Fruit fly (Drosophila melanogaster): ENCODE results near the gene rst.

rst gene

dm6 chrX:3022464-3022863 is 48.8 kb upstream of the rst start (continued):
- peak; percentile 51 for TF ChIP-seq CG1602 (GFP tag; optimal IDR thresholded peaks at IDR 0.05)
- peak; percentile 66 for TF ChIP-seq lab (GFP tag; optimal IDR thresholded peaks at IDR 0.05)
- TF ChIP-seq pros (GFP tag; optimal IDR thresholded peaks at IDR 0.05), result peak; percentile 15
- TF ChIP-seq CG3281 (GFP tag; optimal IDR thresholded peaks at IDR 0.05), result peak; percentile 18
- TF ChIP-seq CG14860 (GFP tag; IDR thresholded peaks at IDR 0.05; ENCODE audit: partially characterized antibody), result no peak
- no peak for TF ChIP-seq ac (GFP tag; optimal IDR thresholded peaks at IDR 0.05)
- TF ChIP-seq kay (GFP tag; optimal IDR thresholded peaks at IDR 0.05), result peak; percentile 20
- TF ChIP-seq dan (GFP tag; IDR thresholded peaks at IDR 0.05), result no peak
- peak; percentile 58 for TF ChIP-seq CG30431 (GFP tag; optimal IDR thresholded peaks at IDR 0.05)
- peak; percentile 80 for TF ChIP-seq zfh1 (GFP tag; IDR thresholded peaks at IDR 0.05)
- TF ChIP-seq Fer3 (tag; optimal IDR thresholded peaks at IDR 0.05), result peak; percentile 48
- TF ChIP-seq Hand (GFP tag; optimal IDR thresholded peaks at IDR 0.05), result peak; percentile 19
- TF ChIP-seq oc (tag; optimal IDR thresholded peaks at IDR 0.05), result peak; percentile 51
- no peak for TF ChIP-seq vnd (GFP tag; IDR thresholded peaks at IDR 0.05; ENCODE audit: partially characterized antibody)
- TF ChIP-seq tup (GFP tag; optimal IDR thresholded peaks at IDR 0.05), result peak; percentile 34
- peak; percentile 16 for TF ChIP-seq stwl (tag; optimal IDR thresholded peaks at IDR 0.05)
- TF ChIP-seq CG10565 (GFP tag; optimal IDR thresholded peaks at IDR 0.05), result no peak
- peak; percentile 45; the same call in 1 of the 2 replicates for TF ChIP-seq CG10366 (GFP tag; IDR thresholded peaks at IDR 0.05)
- peak; percentile 79 for TF ChIP-seq CG11504 (tag; optimal IDR thresholded peaks at IDR 0.05)
- TF ChIP-seq fd102C (GFP tag; optimal IDR thresholded peaks at IDR 0.05), result no peak
- TF ChIP-seq CG3065 (GFP tag; optimal IDR thresholded peaks at IDR 0.05), result no peak
- peak; percentile 49; the same call in 1 of the 2 replicates for TF ChIP-seq CG4730 (GFP tag; IDR thresholded peaks at IDR 0.05)
- no peak for TF ChIP-seq sc (optimal IDR thresholded peaks at IDR 0.05)
- peak; percentile 41 for TF ChIP-seq sc (GFP tag; optimal IDR thresholded peaks at IDR 0.05)
- no peak for TF ChIP-seq Hr39 (optimal IDR thresholded peaks at IDR 0.05)
- peak; percentile 62 for TF ChIP-seq CG4404 (GFP tag; IDR thresholded peaks at IDR 0.05)
- peak; percentile 61 for TF ChIP-seq Asciz (GFP tag; optimal IDR thresholded peaks at IDR 0.05)
- TF ChIP-seq CG7786 (GFP tag; optimal IDR thresholded peaks at IDR 0.05), result peak; percentile 43
- peak; percentile 62 for TF ChIP-seq CG32767 (GFP tag; IDR thresholded peaks at IDR 0.05)
- TF ChIP-seq Hr78 (GFP tag; optimal IDR thresholded peaks at IDR 0.05), result peak in 1 of 2 experiments; percentile 88
- peak; percentile 67 for TF ChIP-seq CG14014 (GFP tag; IDR thresholded peaks at IDR 0.05)
- peak; percentile 32 for TF ChIP-seq Hsf (GFP tag; optimal IDR thresholded peaks at IDR 0.05)
- peak; percentile 58 for TF ChIP-seq Six4 (GFP tag; optimal IDR thresholded peaks at IDR 0.05)
- no peak for TF ChIP-seq Dek (tag; optimal IDR thresholded peaks at IDR 0.05)
- peak; percentile 60 for TF ChIP-seq Atf-2 (GFP tag; optimal IDR thresholded peaks at IDR 0.05)
- peak; percentile 84 for TF ChIP-seq ci (GFP tag; IDR thresholded peaks at IDR 0.05)
- TF ChIP-seq CG18262 (tag; optimal IDR thresholded peaks at IDR 0.05), result peak; percentile 76
- no peak for TF ChIP-seq Sin3A (optimal IDR thresholded peaks at IDR 0.05)
- TF ChIP-seq CG7745 (tag; optimal IDR thresholded peaks at IDR 0.05), result no peak
- peak; percentile 60 to 64 for TF ChIP-seq Pdp1 (GFP tag; optimal IDR thresholded peaks at IDR 0.05)
- peak; percentile 57 for TF ChIP-seq CG9609 (GFP tag; optimal IDR thresholded peaks at IDR 0.05)
- peak in 1 of 3 experiments; percentile 11 for TF ChIP-seq Stat92E (GFP tag; optimal IDR thresholded peaks at IDR 0.05)
- peak; percentile 64 for TF ChIP-seq nerfin-1 (tag; optimal IDR thresholded peaks at IDR 0.05)
- TF ChIP-seq sna (GFP tag; IDR thresholded peaks at IDR 0.05; ENCODE audit: partially characterized antibody), result no peak
- peak; percentile 20 for TF ChIP-seq chn (GFP tag; optimal IDR thresholded peaks at IDR 0.05)
- TF ChIP-seq CG1792 (GFP tag; optimal IDR thresholded peaks at IDR 0.05), result peak; percentile 2
- peak; percentile 96 for TF ChIP-seq sens (GFP tag)
- TF ChIP-seq Atf6 (GFP tag; IDR thresholded peaks at IDR 0.05), result peak; percentile 47
- TF ChIP-seq grn (GFP tag; optimal IDR thresholded peaks at IDR 0.05), result peak; percentile 23
- TF ChIP-seq CG31365 (tag; optimal IDR thresholded peaks at IDR 0.05), result peak; percentile 26
- peak; percentile 73 for TF ChIP-seq CG31441 (GFP tag; IDR thresholded peaks at IDR 0.05)

All from whole organism, embryonic.